Worm (Caenorhabditis elegans) whole organism, late embryonic: ENCODE data around the gene T09A12.1.

Experiments
- C08G9.2 ChIP-seq: sonication (generic microtip); optimal IDR thresholded peaks from 2 replicates; lab custom pipeline; 2016; ENCODE audit warnings: mild to moderate bottlenecking, missing genetic modification characterization, moderate library complexity, missing compliant biosample characterization
- F13H6.1 ChIP-seq: sonication (generic microtip); optimal IDR thresholded peaks from 2 replicates; lab custom pipeline; 2016; ENCODE audit warnings: missing genetic modification characterization, missing compliant biosample characterization
- ceh-34 ChIP-seq: sonication (generic microtip); optimal IDR thresholded peaks from 2 replicates; lab custom pipeline; 2016; ENCODE audit warnings: mild to moderate bottlenecking, missing genetic modification characterization, missing compliant biosample characterization
- ceh-45 ChIP-seq: fragments of 200-800 bp; sonication (Bioruptor generic); IDR thresholded peaks from 2 replicates; pipeline ENCODE4 v1.3.6; 2022; ENCODE audit warnings: missing genetic modification reagents, missing genetic modification characterization, missing compliant biosample characterization
- hlh-8 ChIP-seq: sonication (generic microtip); optimal IDR thresholded peaks from 2 replicates; lab custom pipeline; 2016; ENCODE audit warnings: missing genotype, missing genetic modification characterization, missing compliant biosample characterization
- nhr-232 ChIP-seq: sonication (generic microtip); optimal IDR thresholded peaks from 2 replicates; lab custom pipeline; 2016; ENCODE audit warnings: missing genetic modification characterization, missing compliant biosample characterization
- pax-1 ChIP-seq: fragments of 150-350 bp; optimal IDR thresholded peaks from 2 replicates; lab custom pipeline; 2014; ENCODE audit warnings: missing biosample characterization, missing genetic modification characterization
- syd-9 ChIP-seq: sonication (generic microtip); optimal IDR thresholded peaks from 2 replicates; lab custom pipeline; 2016; ENCODE audit warnings: mild to moderate bottlenecking, missing genetic modification characterization, moderate library complexity, missing compliant biosample characterization

- TF ChIP-seq F13H6.1 (tag; lab: Kevin White, UChicago), result no peak
- no peak for TF ChIP-seq C08G9.2 (tag; lab: Kevin White, UChicago)
- TF ChIP-seq hlh-8 (tag; lab: Kevin White, UChicago), result no peak
- no peak for TF ChIP-seq nhr-232 (tag; lab: Kevin White, UChicago)
- no peak for TF ChIP-seq syd-9 (tag; lab: Kevin White, UChicago)
- no peak for TF ChIP-seq pax-1 (tag; lab: Kevin White, UChicago)
- TF ChIP-seq ceh-34, result no peak
- no peak for TF ChIP-seq ceh-45 (GFP tag; lab: Robert Waterston, UW)
Measured at ce11 chrIV:8210300-8210699, 33.9 kb upstream of the T09A12.1 start, which contains the start of gene C07G1.6.
